Fruit fly (Drosophila melanogaster): ENCODE data around the gene Kebab.

Gene Kebab

DNA sequence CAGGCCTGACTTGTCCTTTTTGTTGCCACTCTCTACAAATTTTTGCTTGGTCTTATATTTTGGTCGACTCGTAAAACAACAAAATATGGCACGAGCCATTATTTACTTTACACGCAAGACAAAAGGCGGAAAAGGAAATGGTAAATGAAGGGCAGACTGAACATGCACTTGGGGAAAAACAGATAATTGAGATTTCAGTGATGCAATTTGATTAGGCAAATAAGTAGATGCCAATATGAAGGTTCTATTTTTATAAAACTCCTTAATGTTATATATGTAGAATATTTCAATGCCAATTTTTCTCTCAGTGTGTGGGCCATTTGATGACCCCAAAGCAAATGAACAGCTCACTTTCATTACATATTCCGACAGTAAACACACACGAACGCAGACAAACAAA is 30.1 kb upstream of the Kebab start (continued):
- TF ChIP-seq CG12769 (tag; optimal IDR thresholded peaks at IDR 0.05) (peak; percentile 39), CG11504 (tag; optimal IDR thresholded peaks at IDR 0.05) (peak; percentile 27), eve (GFP tag; optimal IDR thresholded peaks at IDR 0.05) (peak in 1 of 2 experiments; percentile 41), gcm (GFP tag; optimal IDR thresholded peaks at IDR 0.05) (no peak), CG2120 (GFP tag; optimal IDR thresholded peaks at IDR 0.05) (peak; percentile 55), CG15269 (tag; optimal IDR thresholded peaks at IDR 0.05) (peak; percentile 17), BtbVII (GFP tag; optimal IDR thresholded peaks at IDR 0.05) (peak; percentile 10), sens (GFP tag) (peak; percentile 55), pan (optimal IDR thresholded peaks at IDR 0.05) (no peak), pan (GFP tag; optimal IDR thresholded peaks at IDR 0.05 in 1 of 2, IDR thresholded peaks at IDR 0.05 in 1 of 2) (peak in 1 of 2 experiments; percentile 11), cwo (GFP tag; optimal IDR thresholded peaks at IDR 0.05) (peak; percentile 23), tll (GFP tag; optimal IDR thresholded peaks at IDR 0.05) (no peak), esg (GFP tag; conservative IDR thresholded peaks at IDR 0.05) (0 out of 2 replicates have a peak, but pooled peaks have one; percentile 13), nerfin-1 (tag; optimal IDR thresholded peaks at IDR 0.05) (no peak), CG9817 (tag; optimal IDR thresholded peaks at IDR 0.05) (peak; percentile 15), CG31441 (GFP tag; IDR thresholded peaks at IDR 0.05) (0 out of 2 replicates have a peak, but pooled peaks have one; percentile 8), dmrt99B (tag; optimal IDR thresholded peaks at IDR 0.05) (peak; percentile 21), Ada2b (GFP tag; IDR thresholded peaks at IDR 0.05) (0 out of 2 replicates have a peak, but pooled peaks have one; percentile 8), corto (GFP tag; optimal IDR thresholded peaks at IDR 0.05) (no peak)

DNA sequence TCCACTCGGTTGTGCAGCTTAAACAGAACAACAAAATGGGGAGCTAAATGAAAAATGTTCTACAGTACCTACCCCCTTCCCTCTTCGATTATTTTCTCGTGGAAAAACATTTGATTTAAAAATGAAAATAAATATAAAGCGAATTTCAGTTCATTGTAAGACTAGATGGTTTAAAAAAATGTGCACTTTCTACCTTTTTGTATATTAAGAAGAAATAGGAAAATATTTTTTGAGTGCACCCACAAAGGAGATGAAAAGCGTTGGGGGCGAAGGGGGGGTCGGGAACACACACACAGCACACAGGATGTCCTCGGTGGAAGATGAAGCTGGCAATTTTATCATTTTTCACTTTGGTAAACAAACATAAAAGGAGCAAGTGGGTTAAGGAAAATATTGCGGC is 22.5 kb upstream of the Kebab start:
- no peak for TF ChIP-seq GATAe (GFP tag; conservative IDR thresholded peaks at IDR 0.05)
- TF ChIP-seq zf30C (GFP tag; optimal IDR thresholded peaks at IDR 0.05), result no peak
- no peak for TF ChIP-seq Dref (GFP tag; IDR thresholded peaks at IDR 0.05)
- no peak for TF ChIP-seq CG13775 (GFP tag; optimal IDR thresholded peaks at IDR 0.05)
- TF ChIP-seq gfzf (GFP tag; optimal IDR thresholded peaks at IDR 0.05), result no peak
- no peak for TF ChIP-seq CG13287 (GFP tag; IDR thresholded peaks at IDR 0.05; ENCODE audit: partially characterized antibody)
- TF ChIP-seq Ptx1 (GFP tag; IDR thresholded peaks at IDR 0.05), result no peak
- TF ChIP-seq al (GFP tag; IDR thresholded peaks at IDR 0.05), result no peak
- TF ChIP-seq stwl (tag; optimal IDR thresholded peaks at IDR 0.05), result no peak
- no peak for TF ChIP-seq MTF-1 (GFP tag; optimal IDR thresholded peaks at IDR 0.05; ENCODE audit: borderline replicate concordance)
- no peak for TF ChIP-seq B-H2 (GFP tag; optimal IDR thresholded peaks at IDR 0.05)
- TF ChIP-seq Mad (GFP tag; optimal IDR thresholded peaks at IDR 0.05), result no peak
- no peak for TF ChIP-seq jumu (GFP tag; optimal IDR thresholded peaks at IDR 0.05)
- no peak for TF ChIP-seq sc (optimal IDR thresholded peaks at IDR 0.05)
- no peak for TF ChIP-seq sc (GFP tag; optimal IDR thresholded peaks at IDR 0.05)
- no peak for TF ChIP-seq CG12104 (GFP tag; optimal IDR thresholded peaks at IDR 0.05)
- TF ChIP-seq CG15073 (GFP tag; optimal IDR thresholded peaks at IDR 0.05), result no peak
- TF ChIP-seq pros (GFP tag; optimal IDR thresholded peaks at IDR 0.05), result no peak

DNA sequence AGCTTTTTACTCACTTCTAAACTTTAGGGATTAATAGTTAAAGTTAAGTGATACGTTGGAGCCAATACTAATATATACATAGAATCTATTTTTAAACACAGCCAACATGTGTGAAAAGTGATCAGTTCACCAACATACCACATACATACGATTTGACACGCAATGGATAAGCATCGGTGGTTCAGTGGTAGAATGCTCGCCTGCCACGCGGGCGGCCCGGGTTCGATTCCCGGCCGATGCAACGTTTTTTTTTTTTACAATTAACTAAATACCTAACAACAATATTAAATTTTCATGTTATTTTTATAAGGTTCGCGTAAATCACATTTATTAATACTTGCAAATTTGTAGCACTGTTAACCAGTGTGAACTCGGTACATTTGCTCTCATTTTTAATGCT is 13.8 kb upstream of the Kebab start:
- no peak for TF ChIP-seq CG13894 (tag; optimal IDR thresholded peaks at IDR 0.05)
- TF ChIP-seq psq (GFP tag; optimal IDR thresholded peaks at IDR 0.05), result no peak
- TF ChIP-seq fd102C (GFP tag; optimal IDR thresholded peaks at IDR 0.05), result no peak
- TF ChIP-seq Spps (tag; optimal IDR thresholded peaks at IDR 0.05), result no peak
- TF ChIP-seq CG15011 (GFP tag; optimal IDR thresholded peaks at IDR 0.05), result no peak
- TF ChIP-seq CG33213 (GFP tag; optimal IDR thresholded peaks at IDR 0.05), result no peak
- TF ChIP-seq sc (optimal IDR thresholded peaks at IDR 0.05), result no peak
- no peak for TF ChIP-seq sc (GFP tag; optimal IDR thresholded peaks at IDR 0.05)
- TF ChIP-seq CG1647 (GFP tag; optimal IDR thresholded peaks at IDR 0.05), result no peak
- TF ChIP-seq pzg (GFP tag; optimal IDR thresholded peaks at IDR 0.05), result no peak
- TF ChIP-seq dmrt11E (tag; optimal IDR thresholded peaks at IDR 0.05), result no peak
- no peak for TF ChIP-seq CG3163 (GFP tag; optimal IDR thresholded peaks at IDR 0.05)
- TF ChIP-seq gem (tag; optimal IDR thresholded peaks at IDR 0.05), result no peak
- TF ChIP-seq CG14860 (GFP tag; IDR thresholded peaks at IDR 0.05; ENCODE audit: partially characterized antibody), result peak; percentile 77
- no peak for TF ChIP-seq maf-S (GFP tag; optimal IDR thresholded peaks at IDR 0.05)
- TF ChIP-seq MBD-R2 (GFP tag; IDR thresholded peaks at IDR 0.05), result no peak

All from whole organism, embryonic.